Worm (Caenorhabditis elegans): ENCODE measurements around the gene flp-16.

DNA sequence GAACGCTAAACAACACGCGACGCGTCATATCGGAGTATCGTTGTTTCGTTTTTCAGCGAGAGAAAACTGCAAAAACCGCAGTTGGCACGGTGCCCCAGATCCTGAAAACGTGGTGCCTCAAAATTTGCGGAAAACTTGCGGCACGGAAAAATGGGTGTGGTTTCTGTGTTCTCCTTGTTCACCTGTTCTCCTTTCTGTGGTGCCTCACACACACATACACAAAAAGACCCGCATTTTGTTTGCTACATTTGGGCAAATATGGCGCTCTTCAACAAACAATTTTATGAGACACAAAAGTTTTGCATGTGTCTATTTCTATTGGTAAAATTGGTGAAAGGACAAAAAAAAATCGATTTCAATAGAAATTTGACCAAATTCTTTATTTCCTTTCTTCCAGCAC is 36.3 kb upstream of the flp-16 start:
- TF ChIP-seq ceh-36 (tag; optimal IDR thresholded peaks at IDR 0.05), result no peak
- TF ChIP-seq flt-1 (GFP tag; IDR thresholded peaks at IDR 0.05), result no peak
- no peak for TF ChIP-seq B0310.2 (tag; optimal IDR thresholded peaks at IDR 0.05)
- TF ChIP-seq tra-4 (tag; optimal IDR thresholded peaks at IDR 0.05), result no peak
- no peak for TF ChIP-seq F13C5.2 (tag; optimal IDR thresholded peaks at IDR 0.05)
- no peak for TF ChIP-seq hmg-4 (GFP tag; optimal IDR thresholded peaks at IDR 0.05)
- TF ChIP-seq hmbx-1 (tag; optimal IDR thresholded peaks at IDR 0.05), result no peak
- no peak for TF ChIP-seq ama-1 (optimal IDR thresholded peaks at IDR 0.05)
- TF ChIP-seq pes-1 (GFP tag; IDR thresholded peaks at IDR 0.05), result peak; percentile 51; the same call in 1 of the 2 replicates

Data from whole organism, early embryonic.